Worm (Caenorhabditis elegans) whole organism, L4 larva: ENCODE measurements around the gene C05C10.8.
A peak's percentile ranks its signal among the peaks of the same experiment; 100 is the strongest.

Experiments used
- D1046.2 ChIP-seq: fragments of 200-800 bp; sonication (Bioruptor generic); IDR thresholded peaks from 2 replicates; pipeline ENCODE4 v1.3.6; 2022; ENCODE audit warnings: missing genetic modification characterization, missing compliant biosample characterization
- F10B5.3 ChIP-seq: sonication (generic microtip); optimal IDR thresholded peaks from 2 replicates; lab custom pipeline; 2016; ENCODE audit warnings: mild to moderate bottlenecking, missing genetic modification characterization, missing compliant biosample characterization
- F37D6.2 ChIP-seq: sonication (generic microtip); optimal IDR thresholded peaks from 2 replicates; lab custom pipeline; 2016; ENCODE audit warnings: mild to moderate bottlenecking, missing genetic modification characterization, missing compliant biosample characterization
- Y105C5A.15 ChIP-seq: fragments of 200-800 bp; sonication (Bioruptor generic); IDR thresholded peaks from 2 replicates; pipeline ENCODE4 v1.3.6; 2022; ENCODE audit warnings: missing genetic modification characterization, missing compliant biosample characterization
- Y48G9A.11 ChIP-seq: fragments of 200-800 bp; sonication (Bioruptor generic); IDR thresholded peaks from 2 replicates; pipeline ENCODE4 v1.3.6; 2022; ENCODE audit warnings: missing genetic modification reagents, missing genetic modification characterization, missing compliant biosample characterization
- Y5F2A.4 ChIP-seq: fragments of 200-800 bp; sonication (Bioruptor generic); optimal IDR thresholded peaks from 2 replicates; lab custom pipeline; 2018; ENCODE audit warnings: mild to moderate bottlenecking, missing genetic modification characterization, missing compliant biosample characterization
- Y75B8A.6 ChIP-seq: fragments of 200-800 bp; sonication (Bioruptor generic); IDR thresholded peaks from 2 replicates; pipeline ENCODE4 v1.3.6; 2022; ENCODE audit warnings: missing genetic modification reagents, missing genetic modification characterization, missing compliant biosample characterization
- ZK337.2 ChIP-seq: fragments of 200-800 bp; sonication (Bioruptor generic); IDR thresholded peaks from 2 replicates; pipeline ENCODE4 v1.3.6; 2022; ENCODE audit warnings: missing genetic modification reagents, missing genetic modification characterization, missing compliant biosample characterization
- ZK546.5 ChIP-seq, 2 experiments: sonication (generic microtip); optimal IDR thresholded peaks; 2 replicates each; lab custom pipeline; 2017; ENCODE audit warnings: missing biosample characterization in 2 of 2, missing genetic modification characterization in 2 of 2
- aly-2 ChIP-seq: sonication (generic microtip); optimal IDR thresholded peaks from 2 replicates; lab custom pipeline; 2018; ENCODE audit warnings: missing biosample characterization, missing genetic modification characterization
- ama-1 ChIP-seq: fragments of 150-350 bp; optimal IDR thresholded peaks from 2 replicates; lab custom pipeline; 2014; ENCODE audit warnings: inconsistent platforms, mixed read lengths
- attf-4 ChIP-seq: sonication (generic microtip); optimal IDR thresholded peaks from 3 replicates; lab custom pipeline; 2017; ENCODE audit warnings: missing biosample characterization, missing genetic modification characterization
- ceh-28 ChIP-seq: fragments of 150-350 bp; optimal IDR thresholded peaks from 2 replicates; lab custom pipeline; 2014; ENCODE audit warnings: missing biosample characterization, missing genetic modification reagents, missing genetic modification characterization
- ceh-62 ChIP-seq: sonication (generic microtip); optimal IDR thresholded peaks from 2 replicates; lab custom pipeline; 2017; ENCODE audit warnings: missing biosample characterization, missing genetic modification characterization
- ces-1 ChIP-seq: fragments of 150-350 bp; sonication (generic microtip); optimal IDR thresholded peaks from 4 replicates; lab custom pipeline; 2014; ENCODE audit warnings: missing biosample characterization, missing genetic modification reagents, missing genetic modification characterization
- daf-12 ChIP-seq: fragments of 150-350 bp; optimal IDR thresholded peaks from 2 replicates; lab custom pipeline; 2014; ENCODE audit warnings: missing biosample characterization, missing genetic modification reagents, missing genetic modification characterization
- daf-19 ChIP-seq: fragments of 200-800 bp; sonication (Bioruptor generic); conservative IDR thresholded peaks from 2 replicates; pipeline ENCODE4 v1.3.6; 2022; ENCODE audit warnings: missing genetic modification characterization, missing compliant biosample characterization
- dmd-8 ChIP-seq: fragments of 200-800 bp; sonication (Bioruptor generic); IDR thresholded peaks from 2 replicates; pipeline ENCODE4 v1.3.6; 2022; ENCODE audit warnings: missing genetic modification characterization, missing compliant biosample characterization
- duxl-1 ChIP-seq: sonication (generic microtip); optimal IDR thresholded peaks from 2 replicates; lab custom pipeline; 2016; ENCODE audit warnings: mild to moderate bottlenecking, missing genetic modification characterization, moderate library complexity, missing compliant biosample characterization; ENCODE audit not compliant: poor library complexity
- fos-1 ChIP-seq: fragments of 150-350 bp; optimal IDR thresholded peaks from 2 replicates; lab custom pipeline; 2014; ENCODE audit warnings: missing biosample characterization, missing genetic modification characterization
- hlh-11 ChIP-seq: fragments of 200-800 bp; sonication (Bioruptor generic); optimal IDR thresholded peaks from 2 replicates; lab custom pipeline; 2018; ENCODE audit warnings: mild to moderate bottlenecking, missing genetic modification characterization, missing compliant biosample characterization
- jun-1 ChIP-seq: fragments of 150-350 bp; optimal IDR thresholded peaks from 2 replicates; lab custom pipeline; 2014; ENCODE audit warnings: missing biosample characterization, missing genetic modification reagents, missing genetic modification characterization
- lin-38 ChIP-seq: fragments of 200-800 bp; sonication (Bioruptor generic); IDR thresholded peaks from 2 replicates; pipeline ENCODE4 v1.3.6; 2022; ENCODE audit warnings: missing genetic modification reagents, missing genetic modification characterization, missing compliant biosample characterization
- lin-39 ChIP-seq: fragments of 150-350 bp; optimal IDR thresholded peaks from 2 replicates; lab custom pipeline; 2014; ENCODE audit warnings: missing biosample characterization, missing genetic modification reagents, missing genetic modification characterization
- mdl-1 ChIP-seq, 2 experiments: fragments of 150-350 bp in 1 of 2; sonication (generic microtip) in 1 of 2; optimal IDR thresholded peaks; 2 replicates each; lab custom pipeline; 2014 to 2017; ENCODE audit warnings: missing biosample characterization in 2 of 2, missing genetic modification characterization in 2 of 2
- mdt-29 ChIP-seq: fragments of 200-800 bp; sonication (Bioruptor generic); IDR thresholded peaks from 2 replicates; pipeline ENCODE4 v1.3.6; 2022; ENCODE audit warnings: missing genetic modification reagents, missing genetic modification characterization, missing compliant biosample characterization
- mes-2 ChIP-seq: sonication (generic microtip); optimal IDR thresholded peaks from 2 replicates; lab custom pipeline; 2016; ENCODE audit warnings: missing genotype, mild to moderate bottlenecking, missing genetic modification characterization, missing compliant biosample characterization; ENCODE audit not compliant: poor library complexity, severe bottlenecking
- nhr-102 ChIP-seq: sonication (generic microtip); optimal IDR thresholded peaks from 2 replicates; lab custom pipeline; 2016; ENCODE audit warnings: mild to moderate bottlenecking, missing genetic modification characterization, moderate library complexity, missing compliant biosample characterization
- nhr-111 ChIP-seq: fragments of 200-800 bp; sonication (Bioruptor generic); optimal IDR thresholded peaks from 2 replicates; lab custom pipeline; 2018; ENCODE audit warnings: mild to moderate bottlenecking, missing genetic modification characterization, missing compliant biosample characterization
- nhr-41 ChIP-seq: fragments of 200-800 bp; sonication (Bioruptor generic); IDR thresholded peaks from 2 replicates; pipeline ENCODE4 v1.3.6; 2022; ENCODE audit warnings: missing genetic modification reagents, missing genetic modification characterization, missing compliant biosample characterization
- nhr-6 ChIP-seq: fragments of 150-350 bp; optimal IDR thresholded peaks from 2 replicates; lab custom pipeline; 2014; ENCODE audit warnings: missing biosample characterization, missing genetic modification characterization
- nhr-76 ChIP-seq: fragments of 150-350 bp; optimal IDR thresholded peaks from 2 replicates; lab custom pipeline; 2014; ENCODE audit warnings: missing biosample characterization, missing genetic modification characterization
- php-3 ChIP-seq: fragments of 200-800 bp; sonication (Bioruptor generic); IDR thresholded peaks from 2 replicates; pipeline ENCODE4 v1.3.6; 2022; ENCODE audit warnings: missing genetic modification reagents, missing genetic modification characterization, missing compliant biosample characterization
- rbr-2 ChIP-seq: sonication (generic microtip); optimal IDR thresholded peaks from 2 replicates; lab custom pipeline; 2016; ENCODE audit warnings: missing genotype, missing genetic modification characterization, missing compliant biosample characterization
- sdz-12 ChIP-seq: fragments of 200-800 bp; sonication (Bioruptor generic); optimal IDR thresholded peaks from 2 replicates; lab custom pipeline; 2018; ENCODE audit warnings: mild to moderate bottlenecking, missing genetic modification characterization, missing compliant biosample characterization
- set-16 ChIP-seq: fragments of 200-800 bp; sonication (Bioruptor generic); IDR thresholded peaks from 2 replicates; pipeline ENCODE4 v1.3.6; 2022; ENCODE audit warnings: missing genetic modification reagents, missing genetic modification characterization, missing compliant biosample characterization
- snpc-1.2 ChIP-seq: fragments of 200-800 bp; sonication (Bioruptor generic); IDR thresholded peaks from 2 replicates; pipeline ENCODE4 v1.3.6; 2022; ENCODE audit warnings: missing genetic modification reagents, missing genetic modification characterization, missing compliant biosample characterization
- spr-1 ChIP-seq: sonication (generic microtip); optimal IDR thresholded peaks from 2 replicates; lab custom pipeline; 2016; ENCODE audit warnings: mild to moderate bottlenecking, missing genetic modification characterization, missing compliant biosample characterization
- spr-3 ChIP-seq: fragments of 200-800 bp; sonication (Bioruptor generic); optimal IDR thresholded peaks from 2 replicates; lab custom pipeline; 2018; ENCODE audit warnings: mild to moderate bottlenecking, missing genetic modification characterization, missing compliant biosample characterization
- tra-1 ChIP-seq: fragments of 200-800 bp; sonication (Bioruptor generic); IDR thresholded peaks from 2 replicates; pipeline ENCODE4 v1.3.6; 2022; ENCODE audit warnings: missing genetic modification reagents, missing genetic modification characterization, missing compliant biosample characterization
- unc-130 ChIP-seq: sonication (generic microtip); optimal IDR thresholded peaks from 2 replicates; lab custom pipeline; 2016; ENCODE audit warnings: missing genetic modification reagents, missing genetic modification characterization, missing compliant biosample characterization
- unc-62 ChIP-seq, 3 experiments: fragments of 150-350 bp in 1 of 3; sonication (generic microtip); optimal IDR thresholded peaks in 2 of 3; peaks in 1 of 3; 1 replicate in 1 of 3; 2 replicates in 2 of 3; lab custom pipeline; 2014 to 2017; ENCODE audit warnings: missing biosample characterization in 3 of 3, missing genetic modification characterization in 3 of 3, missing genetic modification reagents in 3 of 3, missing genotype in 1 of 3
- vab-7 ChIP-seq: fragments of 200-800 bp; sonication (Bioruptor generic); IDR thresholded peaks from 2 replicates; pipeline ENCODE4 v1.3.6; 2022; ENCODE audit warnings: missing genetic modification reagents, missing genetic modification characterization, missing compliant biosample characterization
- zag-1 ChIP-seq: fragments of 150-350 bp; optimal IDR thresholded peaks from 2 replicates; lab custom pipeline; 2014; ENCODE audit warnings: missing biosample characterization, missing genetic modification characterization
- zfp-3 ChIP-seq: fragments of 200-800 bp; sonication (Bioruptor generic); conservative IDR thresholded peaks from 2 replicates; pipeline ENCODE4 v1.3.6; 2022; ENCODE audit warnings: missing genetic modification reagents, missing genetic modification characterization, missing compliant biosample characterization
- zip-11 ChIP-seq: fragments of 200-800 bp; sonication (Bioruptor generic); IDR thresholded peaks from 2 replicates; pipeline ENCODE4 v1.3.6; 2022; ENCODE audit warnings: missing genetic modification characterization, missing compliant biosample characterization
- zip-2 ChIP-seq: fragments of 150-350 bp; optimal IDR thresholded peaks from 2 replicates; lab custom pipeline; 2014; ENCODE audit warnings: missing biosample characterization, missing genetic modification characterization

C05C10.8 gene

ce11 chrII:9940430-9940829 lies 22.6 kb upstream of the C05C10.8 start, which contains the start of gene ufd-3 (continued):
- no peak for TF ChIP-seq ZK546.5 (tag; optimal IDR thresholded peaks at IDR 0.05; lab: Kevin White, UChicago)
- no peak for TF ChIP-seq jun-1
- TF ChIP-seq lin-39, result no peak
- no peak for TF ChIP-seq aly-2 (tag; lab: Kevin White, UChicago)
- TF ChIP-seq set-16 (GFP tag; lab: Robert Waterston, UW), result no peak
- TF ChIP-seq spr-1 (tag; lab: Kevin White, UChicago), result no peak
- TF ChIP-seq Y5F2A.4 (GFP tag; lab: Kevin White, UChicago), result no peak
- no peak for TF ChIP-seq Y75B8A.6 (GFP tag; lab: Robert Waterston, UW)
- TF ChIP-seq ces-1, result no peak
- TF ChIP-seq spr-3 (GFP tag; lab: Kevin White, UChicago), result no peak
- TF ChIP-seq attf-4 (tag; lab: Kevin White, UChicago), result no peak
- no peak for TF ChIP-seq snpc-1.2
- no peak for TF ChIP-seq mdt-29
- no peak for TF ChIP-seq daf-19 (GFP tag; lab: Robert Waterston, UW)
- 0 out of 2 replicates have a peak, but pooled peaks have one; percentile 52 for TF ChIP-seq zfp-3 (GFP tag; lab: Robert Waterston, UW)
- TF ChIP-seq fos-1 (tag; lab: Kevin White, UChicago), result no peak
- peak; percentile 66 for TF ChIP-seq rbr-2 (tag; lab: Kevin White, UChicago)
- TF ChIP-seq vab-7 (GFP tag; lab: Robert Waterston, UW), result no peak
- peak in 1 of 2 experiments; percentile 24 for TF ChIP-seq mdl-1 (tag; optimal IDR thresholded peaks at IDR 0.05; lab: Kevin White, UChicago)
- TF ChIP-seq Y48G9A.11, result peak; percentile 96
- TF ChIP-seq nhr-76 (tag; lab: Kevin White, UChicago), result no peak
- peak; percentile 46 for TF ChIP-seq nhr-102 (tag; lab: Kevin White, UChicago)
- TF ChIP-seq F37D6.2 (tag; lab: Kevin White, UChicago), result peak; percentile 55
- no peak for TF ChIP-seq Y105C5A.15 (GFP tag; lab: Robert Waterston, UW)
- TF ChIP-seq php-3 (GFP tag; lab: Robert Waterston, UW), result no peak
- no peak for TF ChIP-seq daf-12
- TF ChIP-seq F10B5.3 (tag; lab: Kevin White, UChicago), result no peak
- no peak for TF ChIP-seq D1046.2 (GFP tag; lab: Robert Waterston, UW)
- TF ChIP-seq ama-1 (lab: Kevin White, UChicago), result peak; percentile 63
- no peak for TF ChIP-seq zag-1
- peak; percentile 6 for TF ChIP-seq duxl-1

ce11 chrII:9938877-9939276 lies 21.1 kb upstream of the C05C10.8 start, which contains the start of the genes C05C10.7 and C05C10.5:
TSS of gene C05C10.7 (minus strand) at chrII:9938971.
TSS of gene C05C10.5 (plus strand) at chrII:9939040.
- TF ChIP-seq ama-1 (lab: Kevin White, UChicago), result no peak
- no peak for TF ChIP-seq sdz-12 (GFP tag; lab: Kevin White, UChicago)
- TF ChIP-seq dmd-8 (GFP tag; lab: Robert Waterston, UW), result no peak
- TF ChIP-seq unc-130, result peak; percentile 66
- peak; percentile 76 for TF ChIP-seq Y48G9A.11
- no peak for TF ChIP-seq zfp-3 (GFP tag; lab: Robert Waterston, UW)
- TF ChIP-seq ZK337.2 (GFP tag; lab: Robert Waterston, UW), result no peak
- no peak for TF ChIP-seq zip-2
- TF ChIP-seq zip-11 (GFP tag; lab: Robert Waterston, UW), result no peak
- peak; percentile 57 for TF ChIP-seq lin-38 (GFP tag; lab: Robert Waterston, UW)

- TF ChIP-seq nhr-6 (peak; percentile 12), nhr-111 (no peak), mes-2 (tag; lab: Kevin White, UChicago) (peak; percentile 48), set-16 (GFP tag; lab: Robert Waterston, UW) (no peak), rbr-2 (tag; lab: Kevin White, UChicago) (no peak), vab-7 (GFP tag; lab: Robert Waterston, UW) (no peak), spr-1 (tag; lab: Kevin White, UChicago) (peak; percentile 47), ceh-62 (no peak), hlh-11 (peak; percentile 94), fos-1 (tag; lab: Kevin White, UChicago) (no peak), nhr-102 (tag; lab: Kevin White, UChicago) (peak; percentile 73), nhr-41 (GFP tag; lab: Robert Waterston, UW) (no peak), tra-1 (GFP tag; lab: Robert Waterston, UW) (peak; percentile 84), unc-62 (GFP tag; optimal IDR thresholded peaks at IDR 0.05 in 1 of 2; lab: Kevin White, UChicago) (peak in 1 of 2 experiments; percentile 64), unc-62 (tag; optimal IDR thresholded peaks at IDR 0.05; lab: Kevin White, UChicago) (no peak), zfp-3 (GFP tag; lab: Robert Waterston, UW) (no peak), jun-1 (no peak), php-3 (GFP tag; lab: Robert Waterston, UW) (peak; percentile 46; the same call in 1 of the 2 replicates), ceh-28 (tag; lab: Kevin White, UChicago) (no peak)
These were observed 19.8 kb upstream of the C05C10.8 start for ce11 chrII:9937611-9938010.
